Worm (Caenorhabditis elegans): ENCODE measurements around the gene grdn-1.

- TF ChIP-seq hlh-26 (GFP tag; conservative IDR thresholded peaks at IDR 0.05), result no peak
- TF ChIP-seq ztf-26 (tag; optimal IDR thresholded peaks at IDR 0.05), result no peak
- TF ChIP-seq lag-1 (GFP tag; IDR thresholded peaks at IDR 0.05), result no peak
- TF ChIP-seq sea-2 (GFP tag; IDR thresholded peaks at IDR 0.05), result no peak
- no peak for TF ChIP-seq B0019.2 (GFP tag; conservative IDR thresholded peaks at IDR 0.05)
- TF ChIP-seq efl-1 (GFP tag; optimal IDR thresholded peaks at IDR 0.05), result no peak
- no peak for TF ChIP-seq K12H6.12 (tag; optimal IDR thresholded peaks at IDR 0.05)
- TF ChIP-seq dox-1 (GFP tag; IDR thresholded peaks at IDR 0.05), result no peak
Observed at ce11 chrV:18626764-18627163, 34.2 kb downstream of the grdn-1 start, which contains the start of gene Y69H2.15.
